Worm (Caenorhabditis elegans) whole organism, mixed stage, embryonic: ENCODE results near the gene slc-25A32.

Experiments
- M03D4.4 ChIP-seq: sonication (generic microtip); optimal IDR thresholded peaks from 2 replicates; lab custom pipeline; 2017; ENCODE audit warnings: mild to moderate bottlenecking, missing genetic modification characterization, missing compliant biosample characterization
- blmp-1 ChIP-seq: fragments of 150-350 bp; optimal IDR thresholded peaks from 2 replicates; lab custom pipeline; 2014; ENCODE audit warnings: missing biosample characterization, missing genetic modification characterization
- ceh-39 ChIP-seq: fragments of 150-350 bp; optimal IDR thresholded peaks from 2 replicates; lab custom pipeline; 2014; ENCODE audit warnings: missing biosample characterization, missing genetic modification characterization
- ceh-43 ChIP-seq: fragments of 200-800 bp; sonication (Bioruptor generic); optimal IDR thresholded peaks from 2 replicates; lab custom pipeline; 2018; ENCODE audit warnings: mild to moderate bottlenecking, missing genetic modification characterization, moderate library complexity, missing compliant biosample characterization
- ces-1 ChIP-seq: fragments of 150-350 bp; optimal IDR thresholded peaks from 2 replicates; lab custom pipeline; 2014; ENCODE audit warnings: missing biosample characterization, missing genetic modification reagents, missing genetic modification characterization
- cnd-1 ChIP-seq: fragments of 200-800 bp; sonication (Bioruptor generic); optimal IDR thresholded peaks from 2 replicates; lab custom pipeline; 2018; ENCODE audit warnings: mild to moderate bottlenecking, missing genetic modification characterization, missing compliant biosample characterization
- drap-1 ChIP-seq: fragments of 200-800 bp; sonication (Bioruptor generic); optimal IDR thresholded peaks from 3 replicates; lab custom pipeline; 2018; ENCODE audit warnings: mild to moderate bottlenecking, missing genetic modification characterization, missing compliant biosample characterization
- elt-1 ChIP-seq: sonication (generic microtip); optimal IDR thresholded peaks from 2 replicates; lab custom pipeline; 2017; ENCODE audit warnings: missing genetic modification characterization, mild to moderate bottlenecking, missing compliant biosample characterization, antibody characterized with exemption, moderate library complexity, borderline replicate concordance; ENCODE audit not compliant: insufficient read depth
- elt-3 ChIP-seq: fragments of 150-350 bp; optimal IDR thresholded peaks from 2 replicates; lab custom pipeline; 2014; ENCODE audit warnings: missing biosample characterization, missing genetic modification characterization
- flh-1 ChIP-seq: fragments of 200-800 bp; sonication (Bioruptor generic); optimal IDR thresholded peaks from 2 replicates; lab custom pipeline; 2018; ENCODE audit warnings: mild to moderate bottlenecking, missing genetic modification characterization, moderate library complexity, missing compliant biosample characterization
- ham-2 ChIP-seq: fragments of 200-800 bp; sonication (Bioruptor generic); optimal IDR thresholded peaks from 2 replicates; lab custom pipeline; 2018; ENCODE audit warnings: mild to moderate bottlenecking, missing genetic modification characterization, missing compliant biosample characterization
- hlh-1 ChIP-seq: fragments of 150-350 bp; optimal IDR thresholded peaks from 2 replicates; lab custom pipeline; 2014; ENCODE audit warnings: missing biosample characterization, missing genetic modification reagents, missing genetic modification characterization
- lin-13 ChIP-seq: fragments of 150-350 bp; optimal IDR thresholded peaks from 2 replicates; lab custom pipeline; 2014; ENCODE audit warnings: missing biosample characterization, missing genetic modification characterization
- lin-32 ChIP-seq: fragments of 200-800 bp; sonication (Bioruptor generic); optimal IDR thresholded peaks from 2 replicates; lab custom pipeline; 2018; ENCODE audit warnings: mild to moderate bottlenecking, missing genetic modification characterization, missing compliant biosample characterization
- lsy-2 ChIP-seq: fragments of 150-350 bp; optimal IDR thresholded peaks from 2 replicates; lab custom pipeline; 2014; ENCODE audit warnings: missing biosample characterization, missing genetic modification characterization
- mab-5 ChIP-seq: fragments of 150-350 bp; optimal IDR thresholded peaks from 2 replicates; lab custom pipeline; 2014; ENCODE audit warnings: missing biosample characterization, missing genetic modification characterization
- mep-1 ChIP-seq: fragments of 150-350 bp; optimal IDR thresholded peaks from 2 replicates; lab custom pipeline; 2017; ENCODE audit warnings: missing biosample characterization, missing genetic modification reagents, missing genetic modification characterization, inconsistent platforms
- mls-2 ChIP-seq: sonication (generic microtip); optimal IDR thresholded peaks from 2 replicates; lab custom pipeline; 2016; ENCODE audit warnings: mild to moderate bottlenecking, missing genetic modification characterization, moderate library complexity, missing compliant biosample characterization
- nhr-2 ChIP-seq: fragments of 150-350 bp; optimal IDR thresholded peaks from 2 replicates; lab custom pipeline; 2014; ENCODE audit warnings: missing biosample characterization, missing genetic modification characterization
- nhr-237 ChIP-seq: fragments of 150-350 bp; optimal IDR thresholded peaks from 2 replicates; lab custom pipeline; 2014; ENCODE audit warnings: missing biosample characterization, missing genetic modification characterization
- nhr-28 ChIP-seq: fragments of 150-350 bp; optimal IDR thresholded peaks from 2 replicates; lab custom pipeline; 2014; ENCODE audit warnings: missing biosample characterization, missing genetic modification characterization
- nhr-76 ChIP-seq: sonication (generic microtip); optimal IDR thresholded peaks from 2 replicates; lab custom pipeline; 2017; ENCODE audit warnings: missing biosample characterization, missing genetic modification characterization
- pha-4 ChIP-seq: fragments of 150-350 bp; optimal IDR thresholded peaks from 2 replicates; lab custom pipeline; 2018; ENCODE audit warnings: missing biosample characterization, missing genetic modification reagents, missing genetic modification characterization
- sem-2 ChIP-seq: fragments of 200-800 bp; sonication (Bioruptor generic); optimal IDR thresholded peaks from 2 replicates; lab custom pipeline; 2018; ENCODE audit warnings: mild to moderate bottlenecking, missing genetic modification characterization, missing compliant biosample characterization
- snpc-4 ChIP-seq: fragments of 150-350 bp; optimal IDR thresholded peaks from 2 replicates; lab custom pipeline; 2014; ENCODE audit warnings: missing biosample characterization, missing genetic modification characterization
- sptf-1 ChIP-seq: sonication (generic microtip); optimal IDR thresholded peaks from 2 replicates; lab custom pipeline; 2017; ENCODE audit warnings: mild to moderate bottlenecking, missing genetic modification characterization, moderate library complexity, missing compliant biosample characterization
- tbx-8 ChIP-seq: fragments of 200-800 bp; sonication (Bioruptor generic); optimal IDR thresholded peaks from 2 replicates; lab custom pipeline; 2018; ENCODE audit warnings: mild to moderate bottlenecking, missing genetic modification characterization, moderate library complexity, missing compliant biosample characterization
- unc-120 ChIP-seq: sonication (generic microtip); optimal IDR thresholded peaks from 2 replicates; lab custom pipeline; 2017; ENCODE audit warnings: missing genetic modification characterization, missing compliant biosample characterization; ENCODE audit not compliant: poor library complexity, severe bottlenecking
- unc-39 ChIP-seq: fragments of 150-350 bp; optimal IDR thresholded peaks from 2 replicates; lab custom pipeline; 2014; ENCODE audit warnings: missing biosample characterization, missing genetic modification characterization
- zip-8 ChIP-seq: fragments of 150-350 bp; optimal IDR thresholded peaks from 2 replicates; lab custom pipeline; 2014; ENCODE audit warnings: missing biosample characterization, missing genetic modification characterization

The slc-25A32 gene

ce11 chrII:8263562-8263961, 12.5 kb upstream of the slc-25A32 start:
- TF ChIP-seq zip-8 (no peak), nhr-2 (tag; lab: Kevin White, UChicago) (no peak), elt-3 (tag; lab: Kevin White, UChicago) (no peak), nhr-76 (tag; lab: Kevin White, UChicago) (no peak), drap-1 (GFP tag; lab: Kevin White, UChicago) (no peak), lsy-2 (tag; lab: Kevin White, UChicago) (no peak), mab-5 (tag; lab: Kevin White, UChicago) (no peak), cnd-1 (no peak), pha-4 (tag; lab: Kevin White, UChicago) (no peak), M03D4.4 (tag; lab: Kevin White, UChicago) (no peak)

DNA sequence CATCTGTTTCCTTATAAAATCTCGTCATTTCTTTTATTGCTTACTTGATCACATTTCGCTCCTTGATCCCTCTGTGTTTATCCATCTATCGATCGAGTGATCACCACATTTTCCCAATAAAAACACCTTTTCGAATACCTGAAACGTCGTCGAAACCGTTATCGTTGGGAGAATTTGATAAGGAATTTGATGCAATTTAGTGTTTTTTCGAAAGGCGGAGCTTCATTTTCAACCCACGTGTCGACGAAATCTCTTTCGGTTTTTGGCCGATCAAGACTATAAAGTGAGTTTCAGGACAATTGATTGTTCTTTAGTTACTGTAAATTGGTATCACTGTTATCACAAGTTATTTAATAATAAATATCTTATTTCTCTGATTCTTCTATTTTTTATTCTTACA, 11.5 kb upstream of the slc-25A32 start, which contains the start of gene srdh-1:
srdh-1 (plus strand) TSS at position 43 of the 400 bp plus-strand sequence.
- TF ChIP-seq ceh-43 (no peak), nhr-2 (tag; lab: Kevin White, UChicago) (no peak), mls-2 (no peak), pha-4 (tag; lab: Kevin White, UChicago) (no peak)

DNA sequence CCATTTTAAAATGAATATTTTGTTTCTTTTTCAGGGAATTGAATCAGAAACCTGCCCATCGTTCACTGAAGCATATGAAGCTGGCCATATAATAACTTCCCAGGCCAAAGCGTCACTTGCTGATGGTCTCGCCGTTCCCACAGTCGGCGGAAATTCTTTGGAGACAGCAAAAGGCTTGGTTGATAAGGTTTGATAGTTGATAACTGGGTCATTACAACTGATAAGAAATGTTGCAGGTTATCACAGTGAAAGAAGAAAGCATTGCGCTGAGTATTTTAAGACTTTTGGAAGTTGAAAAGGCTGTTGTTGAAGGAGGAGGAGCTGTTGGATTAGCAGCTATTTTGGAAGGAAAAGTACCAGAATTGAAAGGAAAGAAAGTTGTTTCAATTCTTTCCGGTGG, 9.5 kb upstream of the slc-25A32 start:
- TF ChIP-seq ceh-39 (tag; lab: Kevin White, UChicago) (no peak), hlh-1 (no peak), cnd-1 (no peak), blmp-1 (no peak), zip-8 (no peak), ces-1 (no peak), nhr-237 (tag; lab: Kevin White, UChicago) (no peak), nhr-76 (tag; lab: Kevin White, UChicago) (no peak)
- TF ChIP-seq, all 35 proteins: peak for 0

DNA sequence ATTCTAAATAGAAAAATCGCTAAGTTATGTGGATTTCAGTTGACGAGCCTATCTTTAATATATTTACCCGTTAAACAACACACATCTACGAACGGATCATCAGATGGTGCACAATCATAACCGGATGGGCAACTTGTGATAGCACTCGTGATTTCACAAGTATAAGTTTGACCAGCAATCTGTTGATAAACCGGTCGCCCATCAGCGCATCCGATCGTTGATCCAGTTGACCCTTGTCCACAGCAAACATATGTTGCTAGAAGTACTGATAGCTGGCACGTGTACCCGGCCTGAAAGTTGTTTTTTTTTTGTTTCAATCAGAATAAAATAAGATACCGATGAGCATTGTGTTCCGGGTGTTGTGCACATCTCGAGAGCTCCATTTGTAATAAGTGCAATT, 8.4 kb upstream of the slc-25A32 start:
- TF ChIP-seq sptf-1 (tag; lab: Kevin White, UChicago) (no peak), ceh-43 (no peak), mls-2 (no peak), nhr-76 (tag; lab: Kevin White, UChicago) (no peak), drap-1 (GFP tag; lab: Kevin White, UChicago) (no peak), lin-32 (GFP tag; lab: Kevin White, UChicago) (no peak), elt-3 (tag; lab: Kevin White, UChicago) (no peak), elt-1 (tag; lab: Kevin White, UChicago) (no peak), pha-4 (tag; lab: Kevin White, UChicago) (no peak), tbx-8 (GFP tag; lab: Kevin White, UChicago) (no peak), lsy-2 (tag; lab: Kevin White, UChicago) (no peak)

DNA sequence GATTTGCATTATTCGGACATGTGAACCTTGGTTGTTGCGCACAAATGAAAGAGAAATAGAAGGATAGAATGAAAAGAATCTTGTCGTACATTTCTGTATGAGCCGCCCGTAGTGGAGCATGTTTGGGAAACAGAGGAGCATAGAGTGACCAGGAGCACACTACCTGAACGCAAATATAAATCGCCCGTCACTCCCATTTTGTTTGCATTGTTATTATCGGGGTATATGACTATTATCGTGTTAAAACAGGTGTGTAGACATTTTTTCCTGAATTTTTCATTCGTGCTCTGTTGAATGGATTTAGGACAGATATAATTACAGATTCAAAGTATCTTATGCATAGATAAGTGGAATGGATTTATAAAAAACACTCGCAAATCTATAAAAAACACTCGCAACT, 6.7 kb upstream of the slc-25A32 start, which contains the start of gene K01C8.2:
K01C8.2 (minus strand) TSS at position 101 of the 400 bp plus-strand sequence.
- TF ChIP-seq zip-8 (no peak), lin-13 (tag; lab: Kevin White, UChicago) (no peak), unc-120 (no peak), lsy-2 (tag; lab: Kevin White, UChicago) (no peak), sptf-1 (tag; lab: Kevin White, UChicago) (no peak), hlh-1 (no peak), unc-39 (no peak), mep-1 (no peak), mab-5 (tag; lab: Kevin White, UChicago) (no peak)

DNA sequence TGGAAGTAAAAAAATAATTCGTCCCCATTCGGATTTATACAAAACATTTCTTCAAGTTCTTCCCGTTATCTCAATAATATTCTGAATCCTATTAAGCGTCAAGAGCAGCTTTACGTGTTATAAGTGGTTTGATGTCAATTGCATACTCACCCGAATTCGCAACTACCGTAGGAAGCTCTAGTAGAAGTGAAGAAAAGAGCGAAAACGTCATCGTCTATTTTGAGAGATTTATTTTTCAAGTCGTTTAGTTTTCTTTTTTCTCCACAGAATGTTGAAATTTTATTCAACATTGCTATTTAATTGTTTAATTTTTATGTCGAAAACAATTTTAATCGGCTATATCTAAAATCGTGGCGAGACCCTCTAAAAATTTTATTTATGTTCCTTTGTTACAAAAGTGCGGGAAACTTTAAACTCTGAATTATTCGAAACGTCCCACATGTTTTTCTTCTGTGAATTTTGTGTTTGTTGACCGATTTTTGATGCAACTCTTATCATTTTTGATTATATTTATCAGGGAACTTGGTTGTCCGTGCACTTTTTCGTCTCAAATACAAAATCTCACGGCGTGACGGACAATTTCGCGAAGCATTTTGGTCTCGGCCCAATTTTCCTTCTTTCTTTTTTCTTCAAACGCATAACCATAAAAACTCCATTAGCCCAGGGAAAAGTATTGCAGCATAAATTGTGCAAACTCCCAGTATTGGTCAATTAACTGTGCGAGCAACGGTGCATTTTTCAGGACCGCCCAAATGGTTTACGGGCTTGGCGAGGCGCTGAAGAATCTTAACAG, 6.0 kb upstream of the slc-25A32 start, which contains the start of gene tdc-1:
tdc-1 (plus strand) TSS at position 743 of the 793 bp plus-strand sequence.
- TF ChIP-seq nhr-76 (tag; lab: Kevin White, UChicago) (no peak), hlh-1 (no peak), lin-32 (GFP tag; lab: Kevin White, UChicago) (no peak), ceh-43 (no peak), blmp-1 (no peak), sem-2 (GFP tag; lab: Kevin White, UChicago) (no peak), drap-1 (GFP tag; lab: Kevin White, UChicago) (no peak), snpc-4 (tag; lab: Kevin White, UChicago) (no peak), flh-1 (GFP tag; lab: Kevin White, UChicago) (no peak), pha-4 (tag; lab: Kevin White, UChicago) (no peak), lsy-2 (tag; lab: Kevin White, UChicago) (no peak), elt-1 (tag; lab: Kevin White, UChicago) (no peak), cnd-1 (no peak), tbx-8 (GFP tag; lab: Kevin White, UChicago) (no peak), M03D4.4 (tag; lab: Kevin White, UChicago) (no peak), elt-3 (tag; lab: Kevin White, UChicago) (no peak), ceh-39 (tag; lab: Kevin White, UChicago) (no peak), ham-2 (GFP tag; lab: Kevin White, UChicago) (no peak), nhr-28 (tag; lab: Kevin White, UChicago) (no peak)
- TF ChIP-seq, all 35 proteins: peak for 0
